Worm (Caenorhabditis elegans) whole organism, young adult: Measurements from ENCODE around the gene F56D2.8.

ENCODE experiments used
- C06A6.2 ChIP-seq: fragments of 200-800 bp; sonication (Bioruptor generic); conservative IDR thresholded peaks from 2 replicates; pipeline ENCODE4 v1.3.6; 2022; ENCODE audit warnings: missing genetic modification characterization, missing compliant biosample characterization
- F33H1.4 ChIP-seq: fragments of 200-800 bp; sonication (Bioruptor generic); IDR thresholded peaks from 2 replicates; pipeline ENCODE4 v1.3.6; 2022; ENCODE audit warnings: missing genetic modification reagents, missing genetic modification characterization, missing compliant biosample characterization
- F49E8.2 ChIP-seq: sonication (generic microtip); optimal IDR thresholded peaks from 3 replicates; lab custom pipeline; 2017; ENCODE audit warnings: missing genetic modification characterization, mild to moderate bottlenecking, missing compliant biosample characterization, antibody characterized with exemption, moderate library complexity; ENCODE audit not compliant: insufficient read depth
- K12H6.12 ChIP-seq: fragments of 200-800 bp; sonication (Bioruptor generic); optimal IDR thresholded peaks from 2 replicates; lab custom pipeline; 2018; ENCODE audit warnings: mild to moderate bottlenecking, missing genetic modification characterization, missing compliant biosample characterization
- T07F8.4 ChIP-seq: sonication (generic microtip); optimal IDR thresholded peaks from 2 replicates; lab custom pipeline; 2016; ENCODE audit warnings: mild to moderate bottlenecking, missing genetic modification characterization, moderate library complexity, missing compliant biosample characterization
- Y95B8A.8 ChIP-seq: fragments of 200-800 bp; sonication (Bioruptor generic); IDR thresholded peaks from 2 replicates; pipeline ENCODE4 v1.3.6; 2022; ENCODE audit warnings: missing genetic modification reagents, missing genetic modification characterization, missing compliant biosample characterization
- ZK185.1 ChIP-seq: sonication (generic microtip); optimal IDR thresholded peaks from 2 replicates; lab custom pipeline; 2016; ENCODE audit warnings: mild to moderate bottlenecking, missing genetic modification characterization, missing compliant biosample characterization; ENCODE audit not compliant: poor library complexity, severe bottlenecking
- aptf-2 ChIP-seq: fragments of 200-800 bp; sonication (Bioruptor generic); conservative IDR thresholded peaks from 2 replicates; pipeline ENCODE4 v1.3.6; 2022; ENCODE audit warnings: missing genetic modification reagents, missing genetic modification characterization, missing compliant biosample characterization
- ceh-58 ChIP-seq: fragments of 200-800 bp; sonication (Bioruptor generic); IDR thresholded peaks from 2 replicates; pipeline ENCODE4 v1.3.6; 2022; ENCODE audit warnings: missing genetic modification characterization, missing compliant biosample characterization
- dpff-1 ChIP-seq: sonication (generic microtip); optimal IDR thresholded peaks from 2 replicates; lab custom pipeline; 2017; ENCODE audit warnings: mild to moderate bottlenecking, missing genetic modification characterization, missing compliant biosample characterization
- hmg-20 ChIP-seq: fragments of 200-800 bp; sonication (Bioruptor generic); IDR thresholded peaks from 2 replicates; pipeline ENCODE4 v1.3.6; 2022; ENCODE audit warnings: missing genetic modification reagents, missing genetic modification characterization, missing compliant biosample characterization
- hsf-1 ChIP-seq: fragments of 200-800 bp; sonication (Bioruptor generic); IDR thresholded peaks from 2 replicates; pipeline ENCODE4 v1.3.6; 2022; ENCODE audit warnings: missing genetic modification reagents, missing genetic modification characterization, missing compliant biosample characterization
- let-607 ChIP-seq, 2 experiments: fragments of 200-800 bp in 1 of 2; sonication (Bioruptor generic) in 1 of 2; sonication (generic microtip) in 1 of 2; optimal IDR thresholded peaks; 2 replicates each; lab custom pipeline; 2016 to 2018; ENCODE audit warnings: mild to moderate bottlenecking in 2 of 2, missing compliant biosample characterization in 2 of 2, missing genetic modification characterization in 2 of 2, moderate library complexity in 2 of 2, missing genotype in 1 of 2
- lin-54 ChIP-seq: fragments of 200-800 bp; sonication (Bioruptor generic); optimal IDR thresholded peaks from 2 replicates; lab custom pipeline; 2018; ENCODE audit warnings: mild to moderate bottlenecking, missing genetic modification characterization, missing compliant biosample characterization
- lir-1 ChIP-seq: fragments of 200-800 bp; sonication (Bioruptor generic); conservative IDR thresholded peaks from 2 replicates; pipeline ENCODE4 v1.3.6; 2022; ENCODE audit warnings: missing genetic modification reagents, missing genetic modification characterization, missing compliant biosample characterization
- lsy-27 ChIP-seq: sonication (generic microtip); optimal IDR thresholded peaks from 2 replicates; lab custom pipeline; 2017; ENCODE audit warnings: missing genetic modification characterization, mild to moderate bottlenecking, missing compliant biosample characterization, antibody characterized with exemption, missing genotype, borderline replicate concordance; ENCODE audit not compliant: insufficient read depth
- madf-3 ChIP-seq: fragments of 200-800 bp; sonication (Bioruptor generic); IDR thresholded peaks from 2 replicates; pipeline ENCODE4 v1.3.6; 2022; ENCODE audit warnings: missing genetic modification reagents, missing genetic modification characterization, missing compliant biosample characterization
- madf-6 ChIP-seq: fragments of 200-800 bp; sonication (Bioruptor generic); IDR thresholded peaks from 2 replicates; pipeline ENCODE4 v1.3.6; 2022; ENCODE audit warnings: missing genetic modification reagents, missing genetic modification characterization, missing compliant biosample characterization
- mes-4 ChIP-seq: sonication (generic microtip); optimal IDR thresholded peaks from 2 replicates; lab custom pipeline; 2016; ENCODE audit warnings: missing genotype, missing genetic modification characterization, missing compliant biosample characterization
- nfyb-1 ChIP-seq: fragments of 200-800 bp; sonication (Bioruptor generic); IDR thresholded peaks from 2 replicates; pipeline ENCODE4 v1.3.6; 2022; ENCODE audit warnings: missing genetic modification reagents, missing genetic modification characterization, missing compliant biosample characterization
- nhr-80 ChIP-seq: sonication (generic microtip); optimal IDR thresholded peaks from 2 replicates; lab custom pipeline; 2016; ENCODE audit warnings: missing genetic modification characterization, missing compliant biosample characterization
- rpc-1 ChIP-seq, 2 experiments: fragments of 150-350 bp in 1 of 2; sonication (generic microtip) in 1 of 2; optimal IDR thresholded peaks; 2 replicates each; lab custom pipeline; 2014 to 2018; ENCODE audit warnings: missing biosample characterization in 1 of 2, missing genetic modification characterization in 1 of 2, missing genetic modification reagents in 1 of 2, missing genotype in 1 of 2
- snpc-1.1 ChIP-seq: sonication (generic microtip); optimal IDR thresholded peaks from 2 replicates; lab custom pipeline; 2017; ENCODE audit warnings: missing genetic modification characterization, mild to moderate bottlenecking, missing compliant biosample characterization, antibody characterized with exemption, moderate library complexity, missing genotype, missing genetic modification reagents; ENCODE audit not compliant: insufficient read depth
- snpc-4 ChIP-seq, 5 experiments: fragments of 150-350 bp in 1 of 5; sonication (generic microtip) in 4 of 5; optimal IDR thresholded peaks; 2 replicates each; lab custom pipeline; 2014 to 2018; ENCODE audit warnings: missing genetic modification characterization in 5 of 5, missing biosample characterization in 3 of 5, antibody characterized with exemption in 2 of 5, mild to moderate bottlenecking in 2 of 5, missing compliant biosample characterization in 2 of 5, missing genotype in 2 of 5, moderate library complexity in 2 of 5, missing genetic modification reagents in 1 of 5
- somi-1 ChIP-seq: fragments of 200-800 bp; sonication (Bioruptor generic); optimal IDR thresholded peaks from 2 replicates; lab custom pipeline; 2018; ENCODE audit warnings: mild to moderate bottlenecking, missing genetic modification characterization, missing compliant biosample characterization
- tbx-9 ChIP-seq: sonication (generic microtip); optimal IDR thresholded peaks from 2 replicates; lab custom pipeline; 2016; ENCODE audit warnings: borderline replicate concordance, missing genetic modification characterization, inconsistent platforms, missing compliant biosample characterization
- tlf-1 ChIP-seq: fragments of 200-800 bp; sonication (Bioruptor generic); optimal IDR thresholded peaks from 2 replicates; lab custom pipeline; 2018; ENCODE audit warnings: mild to moderate bottlenecking, missing genetic modification characterization, missing compliant biosample characterization
- xnd-1 ChIP-seq: sonication (generic microtip); optimal IDR thresholded peaks from 2 replicates; lab custom pipeline; 2016; ENCODE audit warnings: missing genotype, missing genetic modification reagents, missing genetic modification characterization, missing compliant biosample characterization
- zfh-2 ChIP-seq: fragments of 200-800 bp; sonication (Bioruptor generic); conservative IDR thresholded peaks from 2 replicates; pipeline ENCODE4 v1.3.6; 2022; ENCODE audit warnings: missing genetic modification reagents, missing genetic modification characterization, missing compliant biosample characterization
- ztf-25 ChIP-seq: fragments of 200-800 bp; sonication (Bioruptor generic); IDR thresholded peaks from 2 replicates; pipeline ENCODE4 v1.3.6; 2022; ENCODE audit warnings: missing genetic modification reagents, missing genetic modification characterization, missing compliant biosample characterization
- ztf-3 ChIP-seq: fragments of 200-800 bp; sonication (Bioruptor generic); optimal IDR thresholded peaks from 2 replicates; lab custom pipeline; 2018; ENCODE audit warnings: mild to moderate bottlenecking, missing genetic modification characterization, missing compliant biosample characterization

The F56D2.8 gene

ce11 chrIII:5582766-5583165, at the start of gene F56D2.8, which contains the start of gene uev-2:
Gene F56D2.8 (minus strand): TSS chrIII:5582866.
Gene uev-2 (plus strand): TSS chrIII:5583125.
- TF ChIP-seq let-607 (tag; optimal IDR thresholded peaks at IDR 0.05; lab: Kevin White, UChicago) (no peak), xnd-1 (tag; lab: Kevin White, UChicago) (no peak), madf-6 (no peak), somi-1 (GFP tag; lab: Kevin White, UChicago) (no peak), rpc-1 (optimal IDR thresholded peaks at IDR 0.05; lab: Kevin White, UChicago) (no peak), rpc-1 (tag; optimal IDR thresholded peaks at IDR 0.05; lab: Kevin White, UChicago) (no peak), mes-4 (tag; lab: Kevin White, UChicago) (no peak)

- TF ChIP-seq lin-54 (GFP tag; lab: Kevin White, UChicago) (no peak), ceh-58 (GFP tag; lab: Robert Waterston, UW) (no peak), nhr-80 (tag; lab: Kevin White, UChicago) (no peak), lsy-27 (tag; lab: Kevin White, UChicago) (no peak), F33H1.4 (GFP tag; lab: Robert Waterston, UW) (no peak), hmg-20 (GFP tag; lab: Robert Waterston, UW) (no peak), C06A6.2 (GFP tag; lab: Robert Waterston, UW) (no peak), madf-3 (GFP tag; lab: Robert Waterston, UW) (no peak), lir-1 (GFP tag; lab: Robert Waterston, UW) (no peak), tbx-9 (no peak), ztf-25 (GFP tag; lab: Robert Waterston, UW) (no peak), somi-1 (GFP tag; lab: Kevin White, UChicago) (no peak)
Measured at ce11 chrIII:5630350-5630749, 47.7 kb upstream of the F56D2.8 start.

ce11 chrIII:5629225-5629624, 46.6 kb upstream of the F56D2.8 start:
- TF ChIP-seq K12H6.12 (tag; lab: Kevin White, UChicago): no peak

DNA sequence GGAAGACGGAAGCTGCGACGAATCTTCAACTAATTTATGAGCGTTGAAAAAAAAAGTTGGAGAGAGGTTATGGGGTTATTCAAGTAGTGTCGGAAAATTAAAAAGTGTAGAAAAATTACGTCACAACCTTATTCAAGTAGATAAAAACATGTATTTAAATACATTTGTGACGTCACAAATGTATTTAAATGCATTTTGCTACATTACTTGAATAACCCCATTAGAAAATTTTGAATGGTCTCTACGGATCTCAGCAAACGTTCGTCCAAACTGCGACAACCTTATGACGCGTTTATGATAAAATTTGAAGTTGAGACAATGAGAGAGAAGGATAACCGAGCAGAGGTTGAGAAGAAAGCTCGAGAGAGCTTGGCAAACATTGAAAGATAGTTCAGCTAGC, 44.9 kb upstream of the F56D2.8 start:
- 0 out of 2 replicates have a peak, but pooled peaks have one; percentile 5 for TF ChIP-seq aptf-2 (GFP tag; lab: Robert Waterston, UW)

DNA sequence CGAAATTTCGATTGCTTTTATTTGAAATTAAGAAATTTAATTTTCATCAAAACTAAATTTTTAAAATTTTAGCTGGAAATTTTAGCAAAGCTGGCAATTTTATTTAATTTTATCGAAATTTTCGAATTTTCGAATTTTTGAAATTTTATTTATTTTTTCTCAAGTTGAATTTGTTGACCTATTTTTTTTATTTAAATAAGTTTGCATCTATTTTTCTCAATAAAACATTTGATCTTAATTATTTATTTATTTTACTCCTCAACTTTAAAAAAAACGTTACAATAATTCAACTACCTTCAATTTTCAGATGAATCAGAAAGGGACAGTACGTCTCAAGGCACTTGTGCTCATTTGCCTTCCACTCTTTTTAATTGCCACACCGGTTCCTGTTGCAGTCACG, 42.2 kb upstream of the F56D2.8 start, which contains the start of gene daf-4:
daf-4 (plus strand) TSS at position 301 of the 400 bp plus-strand sequence.
- TF ChIP-seq tlf-1 (GFP tag; lab: Kevin White, UChicago) (no peak), ztf-3 (GFP tag; lab: Kevin White, UChicago) (no peak), ZK185.1 (tag; lab: Kevin White, UChicago) (no peak), hsf-1 (GFP tag; lab: Robert Waterston, UW) (no peak), nfyb-1 (GFP tag; lab: Robert Waterston, UW) (no peak), T07F8.4 (no peak), Y95B8A.8 (no peak), snpc-1.1 (no peak), F49E8.2 (tag; lab: Kevin White, UChicago) (no peak)
- TF ChIP-seq, all 124 proteins: peak for 0

ce11 chrIII:5623418-5623817, 40.8 kb upstream of the F56D2.8 start:
- TF ChIP-seq let-607 (tag; optimal IDR thresholded peaks at IDR 0.05; lab: Kevin White, UChicago): no peak
- TF ChIP-seq dpff-1 (tag; lab: Kevin White, UChicago): no peak
- TF ChIP-seq snpc-4 (GFP tag; optimal IDR thresholded peaks at IDR 0.05; lab: Kevin White, UChicago): no peak
- TF ChIP-seq snpc-4 (tag; optimal IDR thresholded peaks at IDR 0.05; lab: Kevin White, UChicago): no peak
- TF ChIP-seq zfh-2 (GFP tag; lab: Robert Waterston, UW): 0 out of 2 replicates have a peak, but pooled peaks have one; percentile 33
